Worm (Caenorhabditis elegans): ENCODE measurements around the gene aip-1.

- TF ChIP-seq nhr-77 (tag; optimal IDR thresholded peaks at IDR 0.05) (no peak), lsy-2 (tag; optimal IDR thresholded peaks at IDR 0.05) (no peak), nhr-11 (tag; optimal IDR thresholded peaks at IDR 0.05) (no peak), F13H6.1 (tag; optimal IDR thresholded peaks at IDR 0.05) (no peak), ama-1 (optimal IDR thresholded peaks at IDR 0.05) (no peak), unc-62 (GFP tag; optimal IDR thresholded peaks at IDR 0.05) (no peak), gmeb-1 (tag; optimal IDR thresholded peaks at IDR 0.05) (no peak)
These were observed 2.3 kb downstream of the aip-1 start, which contains the start of gene end-3 for ce11 chrV:14014395-14014794.

All from whole organism, L2 larva.